Worm (Caenorhabditis elegans): Measurements from ENCODE around the gene nhr-12.

ce11 chrV:10037040-10037439, 46.8 kb downstream of the nhr-12 start, which contains the start of gene F57A8.1:
- TF ChIP-seq nhr-77 (tag; optimal IDR thresholded peaks at IDR 0.05) (no peak), nhr-129 (tag; optimal IDR thresholded peaks at IDR 0.05) (no peak), elt-1 (tag; optimal IDR thresholded peaks at IDR 0.05) (no peak), zag-1 (tag; optimal IDR thresholded peaks at IDR 0.05) (no peak)

Measured in whole organism, L2 larva.